Worm (Caenorhabditis elegans): ENCODE data around the gene cpb-2.

Gene cpb-2

ce11 chrII:6177975-6178742 lies 14.4 kb upstream of the cpb-2 start (continued):
- TF ChIP-seq php-3 (GFP tag; IDR thresholded peaks at IDR 0.05) (no peak), zfp-3 (GFP tag; conservative IDR thresholded peaks at IDR 0.05) (no peak), zag-1 (tag; optimal IDR thresholded peaks at IDR 0.05) (no peak), egl-43 (GFP tag; IDR thresholded peaks at IDR 0.05) (no peak), nhr-28 (tag; optimal IDR thresholded peaks at IDR 0.05) (peak; percentile 45), unc-62 (GFP tag; optimal IDR thresholded peaks at IDR 0.05 in 1 of 2) (peak in 1 of 2 experiments; percentile 51), unc-62 (tag; optimal IDR thresholded peaks at IDR 0.05) (no peak), tra-1 (GFP tag; IDR thresholded peaks at IDR 0.05) (no peak), dmd-8 (GFP tag; IDR thresholded peaks at IDR 0.05) (no peak), pqm-1 (tag; optimal IDR thresholded peaks at IDR 0.05) (peak; percentile 82), nhr-11 (tag; optimal IDR thresholded peaks at IDR 0.05) (no peak), hlh-11 (tag; optimal IDR thresholded peaks at IDR 0.05) (peak; percentile 34), gei-8 (GFP tag; optimal IDR thresholded peaks at IDR 0.05) (no peak), unc-130 (GFP tag; optimal IDR thresholded peaks at IDR 0.05) (no peak), sdz-12 (GFP tag; optimal IDR thresholded peaks at IDR 0.05) (no peak), saeg-2 (GFP tag; IDR thresholded peaks at IDR 0.05) (no peak), aly-2 (tag; optimal IDR thresholded peaks at IDR 0.05) (no peak)

- TF ChIP-seq daf-16 (GFP tag; optimal IDR thresholded peaks at IDR 0.05): no peak
- TF ChIP-seq daf-16 (tag; optimal IDR thresholded peaks at IDR 0.05): peak; percentile 10
- TF ChIP-seq aha-1 (tag): peak; percentile 84
- TF ChIP-seq hmg-1.1 (GFP tag; IDR thresholded peaks at IDR 0.05): no peak
Observed at ce11 chrII:6178743-6179129, 13.8 kb upstream of the cpb-2 start.

ce11 chrII:6179531-6179930 lies 13.1 kb upstream of the cpb-2 start, which contains the start of gene F40H3.1:
TSS of gene F40H3.1 (plus strand) at chrII:6179831.
- no peak for TF ChIP-seq nhr-11 (tag; optimal IDR thresholded peaks at IDR 0.05)
- no peak for TF ChIP-seq F37D6.2 (tag; optimal IDR thresholded peaks at IDR 0.05)
- no peak for TF ChIP-seq ceh-32 (tag; optimal IDR thresholded peaks at IDR 0.05; ENCODE audit: poor library complexity)

- TF ChIP-seq nhr-25 (tag; optimal IDR thresholded peaks at IDR 0.05; ENCODE audit: borderline replicate concordance, insufficient read depth) (no peak), dmd-6 (GFP tag; IDR thresholded peaks at IDR 0.05) (peak; percentile 59)
Observed at ce11 chrII:6180552-6180951, 12.0 kb upstream of the cpb-2 start.

- TF ChIP-seq daf-16 (GFP tag; optimal IDR thresholded peaks at IDR 0.05) (peak in 1 of 2 experiments; percentile 23), daf-16 (tag; optimal IDR thresholded peaks at IDR 0.05) (no peak), nhr-11 (tag; optimal IDR thresholded peaks at IDR 0.05) (peak; percentile 51), hlh-11 (tag; optimal IDR thresholded peaks at IDR 0.05) (peak; percentile 2), hlh-30 (tag; optimal IDR thresholded peaks at IDR 0.05; ENCODE audit: insufficient read depth) (peak; percentile 47), daf-8 (GFP tag; IDR thresholded peaks at IDR 0.05) (no peak)
Observed at ce11 chrII:6181337-6181736, 11.2 kb upstream of the cpb-2 start.

- no peak for TF ChIP-seq hlh-11 (tag; optimal IDR thresholded peaks at IDR 0.05)
- TF ChIP-seq ctbp-1 (GFP tag; IDR thresholded peaks at IDR 0.05): no peak
- TF ChIP-seq nhr-41 (GFP tag; IDR thresholded peaks at IDR 0.05): no peak
- TF ChIP-seq nhr-28 (tag; optimal IDR thresholded peaks at IDR 0.05): no peak
- TF ChIP-seq nhr-77 (tag; optimal IDR thresholded peaks at IDR 0.05): no peak
- no peak for TF ChIP-seq Y105C5A.15 (GFP tag; IDR thresholded peaks at IDR 0.05)
- TF ChIP-seq lin-1 (GFP tag; IDR thresholded peaks at IDR 0.05): no peak
- no peak for TF ChIP-seq ceh-32 (tag; optimal IDR thresholded peaks at IDR 0.05; ENCODE audit: poor library complexity)
- no peak for TF ChIP-seq mxl-2 (GFP tag; conservative IDR thresholded peaks at IDR 0.05)
- TF ChIP-seq saeg-2 (GFP tag; IDR thresholded peaks at IDR 0.05): no peak
- no peak for TF ChIP-seq madf-5 (GFP tag; IDR thresholded peaks at IDR 0.05)
- TF ChIP-seq pqm-1 (tag; optimal IDR thresholded peaks at IDR 0.05): no peak
- no peak for TF ChIP-seq fkh-10 (GFP tag; optimal IDR thresholded peaks at IDR 0.05)
- TF ChIP-seq daf-16 (GFP tag; optimal IDR thresholded peaks at IDR 0.05): no peak
- no peak for TF ChIP-seq daf-16 (tag; optimal IDR thresholded peaks at IDR 0.05)
- TF ChIP-seq T20F7.1 (GFP tag; optimal IDR thresholded peaks at IDR 0.05): no peak
- no peak for TF ChIP-seq mxl-3 (GFP tag; optimal IDR thresholded peaks at IDR 0.05)
- TF ChIP-seq D1046.2 (GFP tag; IDR thresholded peaks at IDR 0.05): no peak
- no peak for TF ChIP-seq zfp-2 (tag; optimal IDR thresholded peaks at IDR 0.05)
- TF ChIP-seq lim-7 (GFP tag; IDR thresholded peaks at IDR 0.05): no peak
Observed at ce11 chrII:6190770-6191169, 1.8 kb upstream of the cpb-2 start.
